Fruit fly (Drosophila melanogaster): ENCODE data around the gene mRpL1.

DNA sequence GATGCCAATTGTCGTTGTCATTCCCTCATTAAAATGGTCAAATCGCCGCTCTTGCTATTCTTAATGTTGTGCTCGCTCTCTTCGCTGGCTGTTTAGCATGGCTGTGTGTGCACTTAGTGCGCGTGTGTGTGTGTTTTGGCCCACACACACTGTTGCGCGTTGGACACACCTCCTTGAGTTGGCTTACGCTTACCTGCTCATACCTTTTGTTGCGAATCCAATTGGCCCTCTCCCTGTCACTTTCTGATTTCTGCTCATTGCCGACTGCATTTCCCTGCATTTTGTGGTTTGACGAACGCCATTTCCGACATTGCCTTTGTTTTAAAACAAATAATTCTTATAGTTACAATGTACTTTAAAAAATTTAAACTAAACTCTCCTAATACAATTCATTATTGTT is 33.7 kb downstream of the mRpL1 start:
- no peak for TF ChIP-seq CG8159 (tag; optimal IDR thresholded peaks at IDR 0.05)
- no peak for TF ChIP-seq Snoo (tag; optimal IDR thresholded peaks at IDR 0.05)
- no peak for TF ChIP-seq CG12605 (GFP tag; IDR thresholded peaks at IDR 0.05)
- TF ChIP-seq CG13204 (GFP tag; optimal IDR thresholded peaks at IDR 0.05) = no peak
- no peak for TF ChIP-seq CG9948 (tag; optimal IDR thresholded peaks at IDR 0.05)
- TF ChIP-seq EcR (GFP tag; optimal IDR thresholded peaks at IDR 0.05) = no peak

Data from whole organism, pupa.